Fruit fly (Drosophila melanogaster) whole organism, embryonic: ENCODE results near the gene CG14642.

Experiments used
- Awh ChIP-seq: fragments of 200-800 bp; sonication (Bioruptor generic); IDR thresholded peaks from 2 replicates; pipeline ENCODE4, ENCODE4 v1.3.6; 2022; ENCODE audit warnings: missing biosample characterization, missing genetic modification characterization
- B-H1 ChIP-seq: fragments of 200-800 bp; sonication (Bioruptor generic); IDR thresholded peaks from 3 replicates; pipeline ENCODE4 v1.3.6; 2022; ENCODE audit warnings: missing biosample characterization, missing genetic modification characterization
- CG10209 ChIP-seq: fragments of 200-800 bp; sonication (Bioruptor generic); optimal IDR thresholded peaks from 3 replicates; lab custom pipeline; 2017; ENCODE audit warnings: missing biosample characterization, mild to moderate bottlenecking, missing genetic modification characterization, missing genetic modification reagents
- CG1024 ChIP-seq: fragments of 200-800 bp; sonication (Bioruptor generic); IDR thresholded peaks from 2 replicates; pipeline ENCODE4 v1.3.6; 2022; ENCODE audit warnings: missing biosample characterization, missing genetic modification characterization
- CG12744 ChIP-seq: fragments of 200-800 bp; sonication (Bioruptor generic); optimal IDR thresholded peaks from 2 replicates; lab custom pipeline; 2016; ENCODE audit warnings: missing biosample characterization, missing genetic modification characterization
- CG13424 ChIP-seq: fragments of 200-800 bp; sonication (Bioruptor generic); optimal IDR thresholded peaks from 2 replicates; lab custom pipeline; 2019; ENCODE audit warnings: missing biosample characterization, mild to moderate bottlenecking, missing genetic modification characterization, moderate library complexity
- CG13775 ChIP-seq: fragments of 200-800 bp; sonication (Bioruptor generic); optimal IDR thresholded peaks from 3 replicates; lab custom pipeline; 2017; ENCODE audit warnings: missing biosample characterization, mild to moderate bottlenecking, missing genetic modification characterization
- CG14710 ChIP-seq: fragments of 200-800 bp; sonication (Bioruptor generic); optimal IDR thresholded peaks from 3 replicates; lab custom pipeline; 2019; ENCODE audit warnings: missing biosample characterization, mild to moderate bottlenecking, missing genetic modification characterization, moderate library complexity
- CG1529 ChIP-seq: fragments of 200-800 bp; sonication (Bioruptor generic); optimal IDR thresholded peaks from 3 replicates; lab custom pipeline; 2018; ENCODE audit warnings: missing biosample characterization, missing genetic modification characterization
- CG17328 ChIP-seq: fragments of 200-800 bp; sonication (Bioruptor generic); IDR thresholded peaks from 2 replicates; pipeline ENCODE4 v1.3.6; 2022; ENCODE audit warnings: missing biosample characterization, missing genetic modification characterization
- CG17612 ChIP-seq: fragments of 200-800 bp; sonication (Bioruptor generic); IDR thresholded peaks from 2 replicates; pipeline ENCODE4 v1.3.6; 2022; ENCODE audit warnings: missing biosample characterization, missing genetic modification characterization
- CG18599 ChIP-seq: fragments of 200-800 bp; sonication (Bioruptor generic); optimal IDR thresholded peaks from 3 replicates; lab custom pipeline; 2017; ENCODE audit warnings: missing biosample characterization, missing genetic modification characterization, mild to moderate bottlenecking, moderate library complexity, missing genetic modification reagents
- CG2116 ChIP-seq: fragments of 200-800 bp; sonication (Bioruptor generic); optimal IDR thresholded peaks from 3 replicates; lab custom pipeline; 2018; ENCODE audit warnings: missing biosample characterization, mild to moderate bottlenecking, missing genetic modification characterization
- CG2889 ChIP-seq: fragments of 200-800 bp; sonication (Bioruptor generic); IDR thresholded peaks from 3 replicates; pipeline ENCODE4 v1.3.6; 2022; ENCODE audit warnings: missing biosample characterization, missing genetic modification characterization
- CG31365 ChIP-seq: fragments of 200-800 bp; sonication (Bioruptor generic); optimal IDR thresholded peaks from 2 replicates; lab custom pipeline; 2018; ENCODE audit warnings: missing biosample characterization, mild to moderate bottlenecking, missing genetic modification characterization
- CG4617 ChIP-seq: fragments of 200-800 bp; sonication (Bioruptor generic); optimal IDR thresholded peaks from 3 replicates; lab custom pipeline; 2016; ENCODE audit warnings: missing biosample characterization, missing genetic modification characterization, borderline replicate concordance
- CG5180 ChIP-seq: fragments of 200-800 bp; sonication (Bioruptor generic); optimal IDR thresholded peaks from 3 replicates; lab custom pipeline; 2017; ENCODE audit warnings: missing biosample characterization, missing genetic modification characterization, mild to moderate bottlenecking, moderate library complexity, missing genetic modification reagents
- CG7357 ChIP-seq: fragments of 200-800 bp; sonication (Bioruptor generic); IDR thresholded peaks from 3 replicates; pipeline ENCODE4 v1.3.6; 2022; ENCODE audit warnings: missing biosample characterization, missing genetic modification characterization
- CG7745 ChIP-seq: fragments of 200-800 bp; sonication (Bioruptor generic); optimal IDR thresholded peaks from 2 replicates; lab custom pipeline; 2018; ENCODE audit warnings: missing biosample characterization, mild to moderate bottlenecking, missing genetic modification characterization, moderate library complexity
- CG8924 ChIP-seq: fragments of 200-800 bp; optimal IDR thresholded peaks from 3 replicates; lab custom pipeline; 2019; ENCODE audit warnings: missing biosample characterization, mild to moderate bottlenecking, missing genetic modification characterization, moderate library complexity
- Doc2 ChIP-seq: fragments of 200-800 bp; sonication (Bioruptor generic); IDR thresholded peaks from 2 replicates; pipeline ENCODE4 v1.3.6; 2022; ENCODE audit warnings: missing biosample characterization, missing genetic modification characterization
- Lpt ChIP-seq: fragments of >200 bp; optimal IDR thresholded peaks from 2 replicates; lab custom pipeline; 2018; ENCODE audit warnings: missing biosample characterization, missing genetic modification characterization
- MBD-R2 ChIP-seq: fragments of 200-800 bp; sonication (Bioruptor generic); IDR thresholded peaks from 2 replicates; pipeline ENCODE4 v1.3.6; 2022; ENCODE audit warnings: missing biosample characterization, missing genetic modification characterization
- Mad ChIP-seq: fragments of 200-800 bp; sonication (Bioruptor generic); optimal IDR thresholded peaks from 2 replicates; lab custom pipeline; 2016; ENCODE audit warnings: missing biosample characterization, missing genetic modification characterization
- Max ChIP-seq: fragments of 200-800 bp; sonication (Bioruptor generic); optimal IDR thresholded peaks from 2 replicates; lab custom pipeline; 2016; ENCODE audit warnings: missing biosample characterization, mild to moderate bottlenecking, missing genetic modification characterization
- Pdp1 ChIP-seq, 2 experiments: fragments of 200-800 bp; sonication (Bioruptor generic); optimal IDR thresholded peaks; 3 replicates each; lab custom pipeline; 2016; ENCODE audit warnings: missing biosample characterization in 2 of 2, missing genetic modification characterization in 2 of 2, mild to moderate bottlenecking in 1 of 2, moderate library complexity in 1 of 2
- Scr ChIP-seq: fragments of 200-800 bp; sonication (Bioruptor generic); IDR thresholded peaks from 2 replicates; pipeline ENCODE4 v1.3.6; 2022; ENCODE audit warnings: missing biosample characterization, missing genetic modification characterization; ENCODE audit not compliant: partially characterized antibody
- Vsx1 ChIP-seq: fragments of 200-800 bp; sonication (Bioruptor generic); optimal IDR thresholded peaks from 2 replicates; lab custom pipeline; 2017; ENCODE audit warnings: missing biosample characterization, mild to moderate bottlenecking, missing genetic modification characterization, missing genetic modification reagents
- ab ChIP-seq: fragments of 200-800 bp; sonication (Bioruptor generic); optimal IDR thresholded peaks from 2 replicates; lab custom pipeline; 2016; ENCODE audit warnings: missing biosample characterization, missing genetic modification characterization
- abd-A ChIP-seq: fragments of 200-800 bp; sonication (Bioruptor generic); optimal IDR thresholded peaks from 3 replicates; lab custom pipeline; 2019; ENCODE audit warnings: missing biosample characterization, mild to moderate bottlenecking, missing genetic modification characterization, moderate library complexity
- ase ChIP-seq: fragments of 200-800 bp; sonication (Bioruptor generic); IDR thresholded peaks from 3 replicates; pipeline ENCODE4 v1.3.6; 2022; ENCODE audit warnings: missing biosample characterization, missing genetic modification characterization
- disco-r ChIP-seq: fragments of 200-800 bp; sonication (Bioruptor generic); optimal IDR thresholded peaks from 2 replicates; lab custom pipeline; 2016; ENCODE audit warnings: missing biosample characterization, missing genetic modification characterization
- eve ChIP-seq, 2 experiments: fragments of >200 bp; optimal IDR thresholded peaks; 2 replicates each; lab custom pipeline; 2017; ENCODE audit warnings: missing biosample characterization in 2 of 2, missing genetic modification characterization in 2 of 2
- eyg ChIP-seq: fragments of 200-800 bp; sonication (Bioruptor generic); optimal IDR thresholded peaks from 3 replicates; lab custom pipeline; 2016; ENCODE audit warnings: missing biosample characterization, missing genetic modification characterization
- inv ChIP-seq: fragments of 200-800 bp; sonication (Bioruptor generic); IDR thresholded peaks from 2 replicates; pipeline ENCODE4 v1.3.6; 2022; ENCODE audit warnings: missing biosample characterization, missing genetic modification characterization; ENCODE audit not compliant: partially characterized antibody
- lab ChIP-seq: fragments of 200-800 bp; sonication (Bioruptor generic); optimal IDR thresholded peaks from 3 replicates; lab custom pipeline; 2017; ENCODE audit warnings: missing biosample characterization, missing genetic modification characterization, mild to moderate bottlenecking, moderate library complexity, missing genetic modification reagents
- lbe ChIP-seq: fragments of 200-800 bp; sonication (Bioruptor generic); optimal IDR thresholded peaks from 2 replicates; lab custom pipeline; 2016; ENCODE audit warnings: missing biosample characterization, mild to moderate bottlenecking, missing genetic modification characterization
- lola ChIP-seq, 3 experiments: fragments of >200 bp in 2 of 3; fragments of 200-800 bp in 1 of 3; sonication (Bioruptor generic) in 1 of 3; optimal IDR thresholded peaks; 2 replicates each; lab custom pipeline; 2017 to 2019; ENCODE audit warnings: missing biosample characterization in 3 of 3, missing genetic modification characterization in 3 of 3, mild to moderate bottlenecking in 1 of 3, moderate library complexity in 1 of 3
- oc ChIP-seq: fragments of 200-800 bp; sonication (Bioruptor generic); optimal IDR thresholded peaks from 2 replicates; lab custom pipeline; 2018; ENCODE audit warnings: missing biosample characterization, mild to moderate bottlenecking, missing genetic modification characterization, moderate library complexity
- pnt ChIP-seq: fragments of 200-800 bp; sonication (Bioruptor generic); optimal IDR thresholded peaks from 3 replicates; lab custom pipeline; 2016; ENCODE audit warnings: missing biosample characterization, missing genetic modification characterization
- tio ChIP-seq: fragments of 200-800 bp; sonication (Bioruptor generic); optimal IDR thresholded peaks from 2 replicates; lab custom pipeline; 2017; ENCODE audit warnings: missing biosample characterization, missing genetic modification characterization, inconsistent platforms
- tx ChIP-seq: fragments of 200-800 bp; sonication (Bioruptor generic); optimal IDR thresholded peaks from 2 replicates; lab custom pipeline; 2016; ENCODE audit warnings: missing biosample characterization, missing genetic modification characterization
- usp ChIP-seq: fragments of >200 bp; optimal IDR thresholded peaks from 2 replicates; lab custom pipeline; 2017; ENCODE audit warnings: missing biosample characterization, missing genetic modification characterization
- vvl ChIP-seq: fragments of 200-800 bp; sonication (Bioruptor generic); IDR thresholded peaks from 2 replicates; pipeline ENCODE4 v1.3.6; 2022; ENCODE audit warnings: missing biosample characterization, missing genetic modification characterization
- yki ChIP-seq: fragments of >200 bp; optimal IDR thresholded peaks from 3 replicates; lab custom pipeline; 2018

CG14642 gene

dm6 chr3R:4249947-4250346 is 7.4 kb upstream of the CG14642 start (continued):
- TF ChIP-seq CG5180 (GFP tag; lab: Kevin White, UChicago) (no peak), vvl (GFP tag; lab: Robert Waterston, UW) (peak; percentile 66; the same call in 1 of the 2 replicates)
- TF ChIP-seq, all 482 proteins: peak for 5

DNA sequence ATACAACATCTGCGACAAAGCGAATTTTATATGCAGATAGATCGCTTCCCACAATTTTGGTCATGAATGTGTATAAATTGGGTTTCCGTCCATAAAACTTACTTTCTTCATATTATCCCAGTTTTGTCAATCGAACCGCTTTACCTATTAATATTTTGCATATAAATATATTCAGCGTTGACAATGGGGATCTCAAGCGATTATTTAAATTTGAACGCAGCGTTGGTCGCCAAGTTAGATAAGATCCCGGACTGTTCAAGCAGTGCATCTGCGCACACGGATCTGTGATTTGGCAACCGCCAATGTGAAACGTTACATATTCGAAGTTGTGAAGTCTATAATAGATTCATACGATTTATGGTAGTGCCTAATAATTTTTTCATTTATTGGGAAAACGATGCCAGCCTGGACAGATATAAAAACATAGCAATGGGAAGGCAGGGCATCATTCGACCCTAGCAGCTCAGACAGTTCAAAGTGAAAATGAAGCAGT is 4.1 kb upstream of the CG14642 start, which contains the start of gene TwdlF:
Gene TwdlF (plus strand): TSS at position 443 of the 493 bp plus-strand sequence.
- no peak for TF ChIP-seq CG10209 (GFP tag; lab: Kevin White, UChicago)
- TF ChIP-seq eve (GFP tag; optimal IDR thresholded peaks at IDR 0.05; lab: Kevin White, UChicago) = no peak
- no peak for TF ChIP-seq CG7357 (GFP tag; lab: Robert Waterston, UW)
- no peak for TF ChIP-seq CG13775 (GFP tag; lab: Kevin White, UChicago)
- TF ChIP-seq CG17328 (GFP tag; lab: Robert Waterston, UW) = no peak
- TF ChIP-seq CG31365 (tag; lab: Kevin White, UChicago) = no peak
- no peak for TF ChIP-seq CG14710 (tag; lab: Kevin White, UChicago)
- TF ChIP-seq Doc2 (GFP tag; lab: Robert Waterston, UW) = no peak
- TF ChIP-seq Scr = no peak
- TF ChIP-seq oc (tag; lab: Kevin White, UChicago) = peak; percentile 67
- no peak for TF ChIP-seq Awh (GFP tag; lab: Robert Waterston, UW)
- no peak for TF ChIP-seq Vsx1 (GFP tag; lab: Kevin White, UChicago)
- TF ChIP-seq CG12744 (GFP tag; lab: Kevin White, UChicago) = no peak
- no peak for TF ChIP-seq tio (GFP tag; lab: Kevin White, UChicago)
- TF ChIP-seq ase = no peak
- no peak for TF ChIP-seq Lpt (GFP tag; lab: Kevin White, UChicago)
- TF ChIP-seq disco-r (GFP tag; lab: Kevin White, UChicago) = no peak
- no peak for TF ChIP-seq pnt (GFP tag; lab: Kevin White, UChicago)
- TF ChIP-seq vvl (GFP tag; lab: Robert Waterston, UW) = peak; percentile 58; the same call in 1 of the 2 replicates
- TF ChIP-seq abd-A (tag; lab: Kevin White, UChicago) = peak; percentile 25
- TF ChIP-seq MBD-R2 (GFP tag; lab: Robert Waterston, UW) = no peak
- peak in 1 of 2 experiments; percentile 7 for TF ChIP-seq Pdp1 (GFP tag; optimal IDR thresholded peaks at IDR 0.05; lab: Kevin White, UChicago)
- TF ChIP-seq Max (GFP tag; lab: Kevin White, UChicago) = no peak
- TF ChIP-seq, all 482 proteins: peak for 4

dm6 chr3R:4243096-4243940 is 801 bp upstream of the CG14642 start, which contains the start of gene CG34305:
Gene CG34305, minus strand, starts transcription at chr3R:4243146.
- TF ChIP-seq tx (GFP tag; lab: Kevin White, UChicago) (no peak), ab (GFP tag; lab: Kevin White, UChicago) (no peak), CG7745 (tag; lab: Kevin White, UChicago) (no peak), inv (GFP tag; lab: Robert Waterston, UW) (no peak), CG17612 (GFP tag; lab: Robert Waterston, UW) (no peak), yki (lab: Kevin White, UChicago) (no peak), lbe (no peak), vvl (GFP tag; lab: Robert Waterston, UW) (no peak), Mad (GFP tag; lab: Kevin White, UChicago) (no peak), CG1024 (GFP tag; lab: Robert Waterston, UW) (no peak), lola (GFP tag; optimal IDR thresholded peaks at IDR 0.05; lab: Kevin White, UChicago) (no peak), B-H1 (GFP tag; lab: Robert Waterston, UW) (no peak), CG2889 (no peak), CG1529 (no peak), usp (no peak), CG4617 (GFP tag; lab: Kevin White, UChicago) (no peak), eyg (no peak), lab (GFP tag; lab: Kevin White, UChicago) (peak; percentile 11), CG8924 (tag; lab: Kevin White, UChicago) (no peak), CG18599 (GFP tag; lab: Kevin White, UChicago) (peak; percentile 4), CG13424 (no peak), CG2116 (no peak)
